Worm (Caenorhabditis elegans) whole organism, L3 larva: Measurements from ENCODE around the gene C10A4.3.

Experiments
- ceh-82 ChIP-seq: fragments of 150-350 bp; optimal IDR thresholded peaks from 2 replicates; lab custom pipeline; 2014; ENCODE audit warnings: missing biosample characterization, missing genetic modification characterization
- elt-2 ChIP-seq: sonication (generic microtip); optimal IDR thresholded peaks from 2 replicates; lab custom pipeline; 2016; ENCODE audit warnings: missing genetic modification reagents, mild to moderate bottlenecking, missing genetic modification characterization, missing compliant biosample characterization
- nhr-11 ChIP-seq: fragments of 150-350 bp; optimal IDR thresholded peaks from 2 replicates; lab custom pipeline; 2014; ENCODE audit warnings: missing biosample characterization, missing genetic modification characterization
- nhr-25 ChIP-seq: sonication (generic microtip); optimal IDR thresholded peaks from 2 replicates; lab custom pipeline; 2017; ENCODE audit warnings: missing biosample characterization, missing genetic modification characterization
- nhr-67 ChIP-seq: fragments of 150-350 bp; optimal IDR thresholded peaks from 2 replicates; lab custom pipeline; 2014; ENCODE audit warnings: missing biosample characterization, missing genetic modification characterization
- unc-39 ChIP-seq: sonication (generic microtip); optimal IDR thresholded peaks from 4 replicates; lab custom pipeline; 2017; ENCODE audit warnings: missing biosample characterization, missing genetic modification characterization

- TF ChIP-seq nhr-67 (tag; lab: Kevin White, UChicago): no peak
- peak; percentile 46 for TF ChIP-seq nhr-25 (tag; lab: Kevin White, UChicago)
- no peak for TF ChIP-seq elt-2 (tag; lab: Kevin White, UChicago)
- no peak for TF ChIP-seq unc-39 (tag; lab: Kevin White, UChicago)
- TF ChIP-seq ceh-82 (tag; lab: Kevin White, UChicago): no peak
- TF ChIP-seq nhr-11 (tag; lab: Kevin White, UChicago): no peak
Observed at ce11 chrX:7437949-7438348, 32.5 kb downstream of the C10A4.3 start, which contains the start of gene C01C10.2.
